Worm (Caenorhabditis elegans) whole organism, young adult: ENCODE measurements around the gene R03D7.15.

Experiments used
- F10E7.11 ChIP-seq: sonication (generic microtip); optimal IDR thresholded peaks from 2 replicates; lab custom pipeline; 2017; ENCODE audit warnings: mild to moderate bottlenecking, missing genetic modification characterization, moderate library complexity, missing compliant biosample characterization
- F22D6.2 ChIP-seq: sonication (generic microtip); optimal IDR thresholded peaks from 2 replicates; lab custom pipeline; 2016; ENCODE audit warnings: mild to moderate bottlenecking, missing genetic modification characterization, missing compliant biosample characterization
- F23B12.7 ChIP-seq: sonication (generic microtip); optimal IDR thresholded peaks from 2 replicates; lab custom pipeline; 2017; ENCODE audit warnings: missing genetic modification characterization, mild to moderate bottlenecking, missing compliant biosample characterization, antibody characterized with exemption, moderate library complexity; ENCODE audit not compliant: insufficient read depth
- F37B4.10 ChIP-seq: fragments of 200-800 bp; sonication (Bioruptor generic); IDR thresholded peaks from 2 replicates; pipeline ENCODE4 v1.3.6; 2022; ENCODE audit warnings: missing genetic modification characterization, missing compliant biosample characterization
- F57C9.4 ChIP-seq: sonication (generic microtip); optimal IDR thresholded peaks from 2 replicates; lab custom pipeline; 2017; ENCODE audit warnings: mild to moderate bottlenecking, missing genetic modification characterization, missing compliant biosample characterization
- K11D2.4 ChIP-seq: fragments of 200-800 bp; sonication (Bioruptor generic); IDR thresholded peaks from 2 replicates; pipeline ENCODE4 v1.3.6; 2022; ENCODE audit warnings: missing genetic modification reagents, missing genetic modification characterization, missing compliant biosample characterization
- T26A5.8 ChIP-seq: sonication (generic microtip); optimal IDR thresholded peaks from 2 replicates; lab custom pipeline; 2016; ENCODE audit warnings: missing genetic modification characterization, missing compliant biosample characterization
- Y79H2A.3 ChIP-seq: fragments of 200-800 bp; sonication (Bioruptor generic); conservative IDR thresholded peaks from 2 replicates; pipeline ENCODE4 v1.3.6; 2022; ENCODE audit warnings: missing genetic modification reagents, missing genetic modification characterization, missing compliant biosample characterization
- athp-1 ChIP-seq: sonication (generic microtip); optimal IDR thresholded peaks from 2 replicates; lab custom pipeline; 2017; ENCODE audit warnings: mild to moderate bottlenecking, missing genetic modification characterization, missing compliant biosample characterization
- bed-1 ChIP-seq: fragments of 200-800 bp; sonication (Bioruptor generic); IDR thresholded peaks from 2 replicates; pipeline ENCODE4 v1.3.6; 2022; ENCODE audit warnings: missing genetic modification reagents, missing genetic modification characterization, missing compliant biosample characterization
- ccch-3 ChIP-seq: fragments of 200-800 bp; sonication (Bioruptor generic); optimal IDR thresholded peaks from 2 replicates; lab custom pipeline; 2018; ENCODE audit warnings: mild to moderate bottlenecking, missing genetic modification characterization, missing compliant biosample characterization
- ceh-40 ChIP-seq: fragments of 200-800 bp; sonication (Bioruptor generic); IDR thresholded peaks from 2 replicates; pipeline ENCODE4 v1.3.6; 2022; ENCODE audit warnings: missing genetic modification characterization, missing compliant biosample characterization
- ceh-58 ChIP-seq: fragments of 200-800 bp; sonication (Bioruptor generic); IDR thresholded peaks from 2 replicates; pipeline ENCODE4 v1.3.6; 2022; ENCODE audit warnings: missing genetic modification characterization, missing compliant biosample characterization
- ceh-79 ChIP-seq: sonication (generic microtip); optimal IDR thresholded peaks from 2 replicates; lab custom pipeline; 2017; ENCODE audit warnings: mild to moderate bottlenecking, missing genetic modification characterization, missing compliant biosample characterization
- die-1 ChIP-seq: sonication (generic microtip); optimal IDR thresholded peaks from 2 replicates; lab custom pipeline; 2016; ENCODE audit warnings: missing genotype, mild to moderate bottlenecking, missing genetic modification characterization, missing compliant biosample characterization
- dox-1 ChIP-seq: fragments of 200-800 bp; sonication (Bioruptor generic); IDR thresholded peaks from 2 replicates; pipeline ENCODE4 v1.3.6; 2022; ENCODE audit warnings: missing genetic modification reagents, missing genetic modification characterization, missing compliant biosample characterization
- dpff-1 ChIP-seq: sonication (generic microtip); optimal IDR thresholded peaks from 2 replicates; lab custom pipeline; 2017; ENCODE audit warnings: mild to moderate bottlenecking, missing genetic modification characterization, missing compliant biosample characterization
- efl-1 ChIP-seq: fragments of 150-350 bp; optimal IDR thresholded peaks from 2 replicates; lab custom pipeline; 2014; ENCODE audit warnings: missing biosample characterization, missing genetic modification reagents, missing genetic modification characterization
- egl-18 ChIP-seq: fragments of 200-800 bp; sonication (Bioruptor generic); IDR thresholded peaks from 2 replicates; pipeline ENCODE4 v1.3.6; 2022; ENCODE audit warnings: missing genetic modification reagents, missing genetic modification characterization, missing compliant biosample characterization
- egrh-3 ChIP-seq: fragments of 200-800 bp; sonication (Bioruptor generic); IDR thresholded peaks from 2 replicates; pipeline ENCODE4 v1.3.6; 2022; ENCODE audit warnings: missing genetic modification reagents, missing genetic modification characterization, missing compliant biosample characterization
- ets-4 ChIP-seq: fragments of 200-800 bp; sonication (Bioruptor generic); optimal IDR thresholded peaks from 2 replicates; lab custom pipeline; 2018; ENCODE audit warnings: mild to moderate bottlenecking, missing genetic modification characterization, missing compliant biosample characterization
- him-1 ChIP-seq: sonication (generic microtip); optimal IDR thresholded peaks from 2 replicates; lab custom pipeline; 2016; ENCODE audit warnings: missing genotype, missing genetic modification reagents, missing genetic modification characterization, missing compliant biosample characterization
- hlh-26 ChIP-seq: fragments of 200-800 bp; sonication (Bioruptor generic); conservative IDR thresholded peaks from 2 replicates; pipeline ENCODE4 v1.3.6; 2022; ENCODE audit warnings: missing genetic modification reagents, missing genetic modification characterization, missing compliant biosample characterization
- hsf-1 ChIP-seq: fragments of 200-800 bp; sonication (Bioruptor generic); IDR thresholded peaks from 2 replicates; pipeline ENCODE4 v1.3.6; 2022; ENCODE audit warnings: missing genetic modification reagents, missing genetic modification characterization, missing compliant biosample characterization
- lin-26 ChIP-seq: fragments of 200-800 bp; sonication (Bioruptor generic); IDR thresholded peaks from 2 replicates; pipeline ENCODE4 v1.3.6; 2022; ENCODE audit warnings: missing genetic modification reagents, missing genetic modification characterization, missing compliant biosample characterization
- lin-35 ChIP-seq, 3 experiments: fragments of 150-350 bp in 2 of 3; sonication (generic microtip) in 1 of 3; optimal IDR thresholded peaks; 2 replicates each; lab custom pipeline; 2014 to 2018; ENCODE audit warnings: missing biosample characterization in 3 of 3, missing genetic modification characterization in 3 of 3, missing genetic modification reagents in 3 of 3
- lin-40 ChIP-seq: sonication (generic microtip); optimal IDR thresholded peaks from 2 replicates; lab custom pipeline; 2016; ENCODE audit warnings: missing genetic modification characterization, mild to moderate bottlenecking, missing compliant biosample characterization, missing genotype, missing genetic modification reagents
- lir-1 ChIP-seq: fragments of 200-800 bp; sonication (Bioruptor generic); conservative IDR thresholded peaks from 2 replicates; pipeline ENCODE4 v1.3.6; 2022; ENCODE audit warnings: missing genetic modification reagents, missing genetic modification characterization, missing compliant biosample characterization
- madf-8 ChIP-seq: fragments of 200-800 bp; sonication (Bioruptor generic); conservative IDR thresholded peaks from 2 replicates; pipeline ENCODE4 v1.3.6; 2022; ENCODE audit warnings: missing genetic modification reagents, missing genetic modification characterization, missing compliant biosample characterization
- nfyb-1 ChIP-seq: fragments of 200-800 bp; sonication (Bioruptor generic); IDR thresholded peaks from 2 replicates; pipeline ENCODE4 v1.3.6; 2022; ENCODE audit warnings: missing genetic modification reagents, missing genetic modification characterization, missing compliant biosample characterization
- nhr-179 ChIP-seq: sonication (generic microtip); optimal IDR thresholded peaks from 2 replicates; lab custom pipeline; 2016; ENCODE audit warnings: mild to moderate bottlenecking, missing genetic modification characterization, missing compliant biosample characterization
- nhr-27 ChIP-seq: fragments of 200-800 bp; sonication (Bioruptor generic); optimal IDR thresholded peaks from 2 replicates; lab custom pipeline; 2018; ENCODE audit warnings: mild to moderate bottlenecking, missing genetic modification characterization, moderate library complexity, missing compliant biosample characterization
- nhr-90 ChIP-seq: sonication (generic microtip); optimal IDR thresholded peaks from 2 replicates; lab custom pipeline; 2016; ENCODE audit warnings: missing genotype, mild to moderate bottlenecking, missing genetic modification characterization, missing compliant biosample characterization
- pbrm-1 ChIP-seq: fragments of 200-800 bp; sonication (Bioruptor generic); IDR thresholded peaks from 2 replicates; pipeline ENCODE4 v1.3.6; 2022; ENCODE audit warnings: missing genetic modification reagents, missing genetic modification characterization, missing compliant biosample characterization
- rec-8 ChIP-seq, 2 experiments: sonication (generic microtip); optimal IDR thresholded peaks; 2 replicates each; lab custom pipeline; 2016; ENCODE audit warnings: mild to moderate bottlenecking in 2 of 2, missing genetic modification characterization in 2 of 2, missing genetic modification reagents in 2 of 2, missing genotype in 2 of 2, missing biosample characterization in 1 of 2, missing compliant biosample characterization in 1 of 2, moderate library complexity in 1 of 2
- repo-1 ChIP-seq: sonication (generic microtip); optimal IDR thresholded peaks from 2 replicates; lab custom pipeline; 2017; ENCODE audit warnings: mild to moderate bottlenecking, missing genetic modification characterization, missing compliant biosample characterization
- snpc-3.4 ChIP-seq: sonication (generic microtip); optimal IDR thresholded peaks from 2 replicates; lab custom pipeline; 2017; ENCODE audit warnings: missing genetic modification characterization, mild to moderate bottlenecking, missing compliant biosample characterization, antibody characterized with exemption, moderate library complexity, missing genotype, missing genetic modification reagents
- sptf-2 ChIP-seq: fragments of 200-800 bp; sonication (Bioruptor generic); optimal IDR thresholded peaks from 2 replicates; lab custom pipeline; 2018; ENCODE audit warnings: mild to moderate bottlenecking, missing genetic modification characterization, missing compliant biosample characterization
- unc-62 ChIP-seq: fragments of 150-350 bp; optimal IDR thresholded peaks from 2 replicates; lab custom pipeline; 2014; ENCODE audit warnings: missing biosample characterization, missing genetic modification reagents, missing genetic modification characterization
- zfh-2 ChIP-seq: fragments of 200-800 bp; sonication (Bioruptor generic); conservative IDR thresholded peaks from 2 replicates; pipeline ENCODE4 v1.3.6; 2022; ENCODE audit warnings: missing genetic modification reagents, missing genetic modification characterization, missing compliant biosample characterization
- zim-3 ChIP-seq: sonication (generic microtip); optimal IDR thresholded peaks from 2 replicates; lab custom pipeline; 2017; ENCODE audit warnings: mild to moderate bottlenecking, missing genetic modification characterization, moderate library complexity, missing compliant biosample characterization
- ztf-18 ChIP-seq: sonication (generic microtip); optimal IDR thresholded peaks from 2 replicates; lab custom pipeline; 2016; ENCODE audit warnings: missing genotype, mild to moderate bottlenecking, missing genetic modification characterization, missing compliant biosample characterization
- ztf-22 ChIP-seq: fragments of 200-800 bp; sonication (Bioruptor generic); optimal IDR thresholded peaks from 2 replicates; lab custom pipeline; 2018; ENCODE audit warnings: mild to moderate bottlenecking, missing genetic modification characterization, moderate library complexity, missing compliant biosample characterization
- ztf-26 ChIP-seq: sonication (generic microtip); optimal IDR thresholded peaks from 2 replicates; lab custom pipeline; 2017; ENCODE audit warnings: missing genetic modification characterization, missing compliant biosample characterization
- ztf-28 ChIP-seq: fragments of 200-800 bp; sonication (Bioruptor generic); IDR thresholded peaks from 2 replicates; pipeline ENCODE4 v1.3.6; 2022; ENCODE audit warnings: missing genetic modification reagents, missing genetic modification characterization, missing compliant biosample characterization
- ztf-6 ChIP-seq: fragments of 200-800 bp; sonication (Bioruptor generic); IDR thresholded peaks from 2 replicates; pipeline ENCODE4 v1.3.6; 2022; ENCODE audit warnings: missing genetic modification reagents, missing genetic modification characterization, missing compliant biosample characterization

The R03D7.15 gene

DNA sequence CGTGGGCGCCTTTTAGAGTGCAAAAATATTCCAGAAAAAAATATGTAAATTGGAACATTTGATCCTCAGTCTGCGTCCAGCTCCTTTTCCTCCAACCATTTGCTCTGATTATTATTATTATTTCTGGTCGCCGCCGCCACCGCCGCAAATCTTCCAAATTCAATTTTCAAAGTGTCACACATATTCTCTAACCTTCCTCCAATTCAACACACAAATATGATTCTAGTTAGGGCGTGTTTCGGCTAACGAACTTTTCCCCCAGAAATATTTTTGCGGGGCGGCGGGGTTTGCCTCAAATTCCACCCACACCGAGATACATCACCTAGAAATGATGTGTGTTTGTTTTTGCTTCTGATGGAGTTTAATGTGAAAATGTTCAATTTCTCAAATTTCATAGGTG is 29.7 kb downstream of the R03D7.15 start:
- TF ChIP-seq nhr-179 (tag; lab: Kevin White, UChicago) (no peak), ztf-22 (GFP tag; lab: Kevin White, UChicago) (no peak), rec-8 (tag; optimal IDR thresholded peaks at IDR 0.05; lab: Kevin White, UChicago) (no peak), ets-4 (no peak), ceh-58 (no peak), nfyb-1 (GFP tag; lab: Robert Waterston, UW) (no peak), lin-26 (no peak), hlh-26 (no peak), dpff-1 (tag; lab: Kevin White, UChicago) (no peak), ceh-40 (no peak), nhr-27 (tag; lab: Kevin White, UChicago) (no peak), nhr-90 (no peak), T26A5.8 (tag; lab: Kevin White, UChicago) (no peak), madf-8 (GFP tag; lab: Robert Waterston, UW) (no peak), zfh-2 (no peak), F37B4.10 (GFP tag; lab: Robert Waterston, UW) (no peak), unc-62 (no peak), F10E7.11 (tag; lab: Kevin White, UChicago) (no peak), F23B12.7 (tag; lab: Kevin White, UChicago) (no peak), him-1 (tag; lab: Kevin White, UChicago) (no peak)

ce11 chrII:10975239-10975638 is 33.2 kb downstream of the R03D7.15 start, which contains the start of gene ptp-3:
Gene ptp-3, plus strand, starts transcription at chrII:10975539.
- TF ChIP-seq sptf-2 (GFP tag; lab: Kevin White, UChicago) = no peak
- no peak for TF ChIP-seq K11D2.4 (GFP tag; lab: Robert Waterston, UW)
- TF ChIP-seq athp-1 (tag; lab: Kevin White, UChicago) = no peak
- TF ChIP-seq ccch-3 = no peak
- no peak for TF ChIP-seq die-1 (tag; lab: Kevin White, UChicago)
- TF ChIP-seq hsf-1 = no peak
- TF ChIP-seq ztf-6 (GFP tag; lab: Robert Waterston, UW) = no peak
- no peak for TF ChIP-seq F22D6.2 (tag; lab: Kevin White, UChicago)
- no peak for TF ChIP-seq zim-3 (tag; lab: Kevin White, UChicago)
- no peak for TF ChIP-seq nhr-27 (tag; lab: Kevin White, UChicago)
- no peak for TF ChIP-seq pbrm-1 (GFP tag; lab: Robert Waterston, UW)

DNA sequence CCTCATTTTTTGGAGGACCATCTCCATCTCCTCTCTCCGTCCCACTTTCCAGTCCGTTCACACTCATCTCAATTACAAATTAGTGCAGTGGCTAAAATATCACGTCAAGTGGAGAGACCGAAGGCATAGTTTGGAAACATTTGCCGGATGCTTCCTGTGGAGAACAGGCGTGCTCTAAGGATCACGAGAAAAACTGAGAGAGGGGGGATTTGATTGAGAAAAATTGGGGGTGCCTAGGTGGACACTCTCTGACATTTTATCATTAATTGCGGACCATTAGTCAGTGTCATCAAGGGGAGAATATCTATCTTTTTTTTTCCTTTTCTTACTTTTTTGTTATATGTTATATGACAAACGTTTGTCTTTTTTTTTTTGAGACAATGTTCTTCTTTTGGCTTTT is 40.0 kb downstream of the R03D7.15 start:
- no peak for TF ChIP-seq egrh-3 (GFP tag; lab: Robert Waterston, UW)
- no peak for TF ChIP-seq K11D2.4 (GFP tag; lab: Robert Waterston, UW)
- TF ChIP-seq lir-1 = no peak
- TF ChIP-seq ztf-26 (tag; lab: Kevin White, UChicago) = no peak
- no peak for TF ChIP-seq ztf-18
- no peak for TF ChIP-seq ztf-28
- TF ChIP-seq repo-1 (tag; lab: Kevin White, UChicago) = no peak
- TF ChIP-seq bed-1 = no peak
- TF ChIP-seq Y79H2A.3 = no peak
- no peak for TF ChIP-seq pbrm-1 (GFP tag; lab: Robert Waterston, UW)
- no peak for TF ChIP-seq ceh-79 (tag; lab: Kevin White, UChicago)
- no peak for TF ChIP-seq efl-1 (GFP tag; lab: Kevin White, UChicago)
- no peak for TF ChIP-seq lin-40 (tag; lab: Kevin White, UChicago)
- TF ChIP-seq snpc-3.4 = no peak
- TF ChIP-seq F57C9.4 (tag; lab: Kevin White, UChicago) = no peak
- TF ChIP-seq egl-18 (GFP tag; lab: Robert Waterston, UW) = no peak
- no peak for TF ChIP-seq lin-35 (GFP tag; optimal IDR thresholded peaks at IDR 0.05; lab: Kevin White, UChicago)
- TF ChIP-seq dox-1 = no peak
